Fruit fly (Drosophila melanogaster) S2 (cell line): ENCODE data around the gene CG34274.

Source experiments
- CG8478 ChIP-seq: fragments of >200 bp; optimal IDR thresholded peaks from 2 replicates; lab custom pipeline; 2018
- CTCF ChIP-seq, 2 experiments: fragments of >200 bp; optimal IDR thresholded peaks; 2 replicates each; lab custom pipeline; 2018

DNA sequence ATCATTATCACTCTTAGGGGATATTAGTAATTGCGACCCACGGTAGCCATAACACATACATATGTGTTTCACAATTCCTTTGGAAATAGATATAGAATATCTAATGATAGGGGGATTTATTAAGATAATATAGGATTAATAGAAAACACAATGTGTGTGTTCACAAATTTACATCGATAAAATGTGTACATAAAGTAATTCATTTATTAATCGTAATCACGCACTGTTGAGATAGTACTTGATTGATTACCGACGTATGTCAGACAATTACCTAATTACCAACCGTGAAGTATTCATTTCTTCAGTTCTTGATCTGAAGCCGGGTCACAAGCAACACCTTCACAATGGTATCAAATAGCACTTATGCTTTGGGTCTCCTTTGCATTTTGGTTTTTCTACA is 38.8 kb upstream of the CG34274 start, which contains the start of gene CG31446:
- no peak for TF ChIP-seq CTCF (optimal IDR thresholded peaks at IDR 0.05; lab: Kevin White, UChicago)
- TF ChIP-seq CG8478 (lab: Kevin White, UChicago): no peak
